Worm (Caenorhabditis elegans): ENCODE measurements around the gene fipr-12.

Gene fipr-12

DNA sequence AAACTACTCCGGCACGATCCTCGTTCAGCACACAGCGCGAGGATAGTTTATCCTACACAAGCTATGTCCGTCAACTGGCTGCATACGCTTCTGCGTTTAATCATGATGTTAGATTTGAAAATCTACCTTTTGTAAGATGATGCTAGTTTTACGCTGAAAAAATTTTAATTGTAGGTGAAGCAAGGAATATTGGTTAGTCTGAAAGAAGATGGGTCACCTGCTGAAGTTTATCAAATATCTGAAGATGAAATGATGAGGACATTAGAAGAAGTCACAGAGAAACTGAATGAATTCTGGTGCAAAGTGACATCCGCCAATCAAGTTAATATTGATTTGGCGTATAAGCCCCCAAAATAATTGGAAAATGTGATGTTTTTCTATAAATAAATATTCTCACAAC is 40.4 kb downstream of the fipr-12 start:
- no peak for TF ChIP-seq gmeb-1 (tag; optimal IDR thresholded peaks at IDR 0.05)
- TF ChIP-seq lsy-2 (tag; optimal IDR thresholded peaks at IDR 0.05) = peak in 1 of 2 experiments; percentile 25
- no peak for TF ChIP-seq nhr-21 (tag; optimal IDR thresholded peaks at IDR 0.05)

DNA sequence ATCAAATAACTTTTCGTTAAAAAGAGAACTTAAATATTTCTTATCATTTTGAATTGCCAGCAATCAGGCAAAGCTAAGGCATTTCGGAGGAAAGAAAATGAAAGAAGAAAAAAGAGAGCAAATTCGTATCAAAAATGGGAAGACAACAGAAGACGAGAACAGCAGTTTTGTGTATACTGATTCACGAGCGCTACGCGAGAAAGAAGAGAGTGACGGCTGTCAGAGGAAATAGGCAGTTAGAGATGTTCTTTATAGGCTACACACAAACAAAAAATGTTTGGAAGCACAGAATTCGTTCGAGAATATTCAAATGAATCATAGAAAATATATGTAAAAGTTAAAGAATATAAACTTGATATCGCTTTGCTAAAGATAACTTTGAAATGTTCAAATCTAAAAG is 41.7 kb downstream of the fipr-12 start:
- TF ChIP-seq fos-1 (tag; optimal IDR thresholded peaks at IDR 0.05) = peak; percentile 58
- TF ChIP-seq ztf-4 (tag; optimal IDR thresholded peaks at IDR 0.05) = no peak
- peak; percentile 53 for TF ChIP-seq nhr-11 (tag; optimal IDR thresholded peaks at IDR 0.05)
- no peak for TF ChIP-seq ztf-1 (GFP tag; conservative IDR thresholded peaks at IDR 0.05)
- no peak for TF ChIP-seq lsy-2 (tag; optimal IDR thresholded peaks at IDR 0.05)
- no peak for TF ChIP-seq egl-27 (tag; optimal IDR thresholded peaks at IDR 0.05)
- TF ChIP-seq snpc-4 (tag; optimal IDR thresholded peaks at IDR 0.05) = no peak
- no peak for TF ChIP-seq mbf-1 (tag; optimal IDR thresholded peaks at IDR 0.05)
- no peak for TF ChIP-seq nhr-23 (tag; optimal IDR thresholded peaks at IDR 0.05)
- no peak for TF ChIP-seq nhr-6 (tag; optimal IDR thresholded peaks at IDR 0.05)
- no peak for TF ChIP-seq ztf-11 (tag; optimal IDR thresholded peaks at IDR 0.05)
- peak; percentile 52 for TF ChIP-seq unc-55 (GFP tag; optimal IDR thresholded peaks at IDR 0.05)
- TF ChIP-seq ama-1 (optimal IDR thresholded peaks at IDR 0.05) = peak; percentile 29
- TF ChIP-seq F13H6.1 (tag; optimal IDR thresholded peaks at IDR 0.05) = peak; percentile 3
- TF ChIP-seq nhr-10 (tag; optimal IDR thresholded peaks at IDR 0.05) = no peak
- TF ChIP-seq C34F6.9 (tag; optimal IDR thresholded peaks at IDR 0.05) = peak; percentile 23
- TF ChIP-seq crh-2 (tag; optimal IDR thresholded peaks at IDR 0.05) = peak; percentile 33

DNA sequence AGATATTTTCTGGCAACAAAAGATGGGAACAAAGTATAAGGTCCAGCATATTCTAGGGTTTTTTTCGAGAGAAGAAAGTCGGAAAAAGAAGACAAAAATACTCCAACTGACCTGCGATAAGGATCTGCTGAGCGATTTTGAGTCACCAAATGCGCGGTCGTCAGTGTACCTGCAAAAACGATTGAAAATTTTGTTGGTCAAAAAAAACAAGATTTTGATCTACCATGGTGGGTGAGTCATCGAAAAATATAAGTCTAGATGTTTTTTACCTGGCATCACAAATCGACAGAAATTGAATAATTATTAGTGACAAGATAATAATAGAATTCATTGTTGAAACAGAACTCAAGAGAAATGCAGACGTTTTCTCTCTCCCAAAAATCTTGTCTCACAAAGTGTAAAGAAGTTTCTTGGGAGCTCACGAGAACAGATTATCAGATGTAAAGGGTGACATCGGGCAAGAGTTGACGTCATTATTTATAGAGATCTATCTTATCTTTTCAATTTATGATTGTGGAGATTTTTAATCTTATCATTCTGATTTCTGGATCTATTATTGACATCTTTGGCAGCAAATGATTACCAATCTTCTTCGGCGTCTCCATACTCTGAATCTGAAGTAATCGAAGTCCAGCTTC is 42.2 kb downstream of the fipr-12 start:
- TF ChIP-seq lsy-2 (tag; optimal IDR thresholded peaks at IDR 0.05) = peak in 1 of 2 experiments; percentile 17
- TF ChIP-seq F13H6.1 (tag; optimal IDR thresholded peaks at IDR 0.05) = peak; percentile 5
- no peak for TF ChIP-seq blmp-1 (tag; optimal IDR thresholded peaks at IDR 0.05; ENCODE audit: insufficient read depth)
- no peak for TF ChIP-seq nhr-77 (tag; optimal IDR thresholded peaks at IDR 0.05)
- TF ChIP-seq snpc-4 (tag; optimal IDR thresholded peaks at IDR 0.05) = no peak
- peak; percentile 51 for TF ChIP-seq sma-9 (GFP tag; optimal IDR thresholded peaks at IDR 0.05)
- TF ChIP-seq sma-9 (tag; optimal IDR thresholded peaks at IDR 0.05) = no peak

DNA sequence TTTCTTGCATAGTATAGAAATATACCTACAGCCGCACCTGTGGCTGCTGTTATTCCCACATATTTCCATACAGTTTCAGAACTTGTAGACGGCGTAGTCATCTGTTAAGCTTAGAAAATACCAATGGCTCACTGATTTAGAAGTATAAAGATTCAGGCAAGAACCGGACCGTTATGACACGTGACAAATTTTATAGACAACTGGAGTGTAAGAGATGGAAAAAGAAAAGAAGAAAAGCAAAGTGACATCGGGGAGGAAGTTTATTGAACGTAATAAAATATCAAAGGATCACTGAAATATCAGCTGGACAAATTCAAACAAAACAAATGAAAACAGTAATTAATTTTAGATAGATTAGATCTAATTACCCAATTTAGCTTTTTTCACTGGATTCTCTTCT is 43.0 kb downstream of the fipr-12 start, which contains the start of gene rmd-2:
TSS of gene rmd-2 (minus strand) at position 101 of the 400 bp plus-strand sequence.
- TF ChIP-seq zag-1 (tag; optimal IDR thresholded peaks at IDR 0.05) = no peak
- TF ChIP-seq nhr-129 (tag; optimal IDR thresholded peaks at IDR 0.05) = peak; percentile 1
- no peak for TF ChIP-seq nhr-23 (tag; optimal IDR thresholded peaks at IDR 0.05)

DNA sequence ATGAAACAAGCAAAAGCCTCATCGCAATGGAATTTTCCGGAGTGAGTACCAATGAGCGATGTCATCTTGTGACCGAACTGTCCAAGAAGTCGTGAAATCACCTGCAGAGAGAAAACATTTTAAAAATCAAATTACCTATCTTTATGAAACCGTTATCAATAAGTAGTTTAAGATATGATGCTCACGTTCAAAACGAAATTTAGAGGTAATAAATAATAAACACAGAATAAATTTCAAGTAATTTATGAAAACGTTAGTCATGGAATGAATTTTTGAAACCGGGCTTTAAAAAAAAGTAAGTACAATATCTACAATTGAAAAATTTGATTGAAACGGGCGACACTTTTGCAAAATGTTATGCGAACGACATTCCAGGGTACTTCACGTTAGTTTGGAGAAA is 44.5 kb downstream of the fipr-12 start, which contains the start of gene C27H6.8:
TSS of gene C27H6.8 (minus strand) at position 101 of the 400 bp plus-strand sequence.
- TF ChIP-seq fos-1 (tag; optimal IDR thresholded peaks at IDR 0.05) = no peak
- TF ChIP-seq blmp-1 (tag; optimal IDR thresholded peaks at IDR 0.05; ENCODE audit: insufficient read depth) = no peak
- TF ChIP-seq crh-2 (tag; optimal IDR thresholded peaks at IDR 0.05) = no peak
- TF ChIP-seq nhr-6 (tag; optimal IDR thresholded peaks at IDR 0.05) = no peak
- no peak for TF ChIP-seq lin-39 (tag; optimal IDR thresholded peaks at IDR 0.05)
- no peak for TF ChIP-seq sma-3 (GFP tag; optimal IDR thresholded peaks at IDR 0.05)
- no peak for TF ChIP-seq egl-27 (tag; optimal IDR thresholded peaks at IDR 0.05)
- TF ChIP-seq ceh-16 (tag; optimal IDR thresholded peaks at IDR 0.05) = no peak
- no peak for TF ChIP-seq sma-9 (GFP tag; optimal IDR thresholded peaks at IDR 0.05)
- no peak for TF ChIP-seq sma-9 (tag; optimal IDR thresholded peaks at IDR 0.05)
- no peak for TF ChIP-seq gmeb-1 (tag; optimal IDR thresholded peaks at IDR 0.05)

DNA sequence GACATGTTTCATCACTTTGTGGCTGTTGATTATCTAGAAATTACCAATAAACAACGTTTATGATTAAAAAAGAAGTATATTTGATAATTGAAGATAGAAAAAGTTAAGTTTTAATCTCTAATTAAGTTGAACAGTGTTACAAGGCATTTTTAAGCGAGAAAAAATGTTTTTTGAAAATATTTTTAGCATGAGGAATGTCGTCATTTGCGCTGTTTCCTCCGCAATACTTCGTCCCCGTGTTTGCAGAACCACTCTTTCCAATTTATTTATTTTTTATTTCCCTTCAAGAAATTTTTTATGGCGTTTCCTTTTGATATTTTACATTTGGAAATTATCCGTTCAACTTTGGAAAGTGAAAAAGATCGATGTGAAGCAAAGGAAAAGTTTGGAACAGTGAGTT is 48.5 kb downstream of the fipr-12 start, which contains the start of the genes rde-1 and trpp-6:
TSS of gene rde-1 (minus strand) at position 33 of the 400 bp plus-strand sequence.
TSS of gene trpp-6 (plus strand) at position 286 of the 400 bp plus-strand sequence.
- TF ChIP-seq C34F6.9 (tag; optimal IDR thresholded peaks at IDR 0.05) (peak; percentile 35), unc-55 (GFP tag; optimal IDR thresholded peaks at IDR 0.05) (peak; percentile 55), sma-3 (GFP tag; optimal IDR thresholded peaks at IDR 0.05) (no peak), gmeb-1 (tag; optimal IDR thresholded peaks at IDR 0.05) (peak; percentile 15), crh-2 (tag; optimal IDR thresholded peaks at IDR 0.05) (no peak)

Data from whole organism, L2 larva.